Worm (Caenorhabditis elegans): ENCODE data around the gene F56D6.23.

F56D6.23 gene

DNA sequence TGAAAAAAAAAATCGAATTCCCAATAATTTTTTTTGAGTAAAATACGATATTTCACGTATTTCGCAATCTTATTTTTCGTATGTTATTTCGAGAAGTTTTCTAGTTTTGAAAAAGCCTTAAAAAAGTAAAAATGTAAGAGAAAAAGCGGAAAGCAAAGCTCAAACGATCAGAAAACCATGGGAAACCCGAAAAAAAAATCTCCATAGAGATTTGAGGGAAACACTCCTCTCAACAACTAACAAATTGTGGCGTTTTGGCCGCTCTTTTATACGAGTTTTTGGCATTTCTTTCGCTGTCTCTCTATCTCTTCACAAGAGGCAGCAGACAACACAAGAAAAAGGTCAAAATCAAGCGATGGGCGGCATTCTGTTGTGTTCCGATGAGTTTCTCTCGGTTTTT is 43.8 kb upstream of the F56D6.23 start (continued):
- TF ChIP-seq nhr-71 (tag; optimal IDR thresholded peaks at IDR 0.05) = peak; percentile 50
- TF ChIP-seq nhr-20 (tag; optimal IDR thresholded peaks at IDR 0.05) = peak; percentile 41
- TF ChIP-seq tbx-2 (tag; optimal IDR thresholded peaks at IDR 0.05) = no peak

DNA sequence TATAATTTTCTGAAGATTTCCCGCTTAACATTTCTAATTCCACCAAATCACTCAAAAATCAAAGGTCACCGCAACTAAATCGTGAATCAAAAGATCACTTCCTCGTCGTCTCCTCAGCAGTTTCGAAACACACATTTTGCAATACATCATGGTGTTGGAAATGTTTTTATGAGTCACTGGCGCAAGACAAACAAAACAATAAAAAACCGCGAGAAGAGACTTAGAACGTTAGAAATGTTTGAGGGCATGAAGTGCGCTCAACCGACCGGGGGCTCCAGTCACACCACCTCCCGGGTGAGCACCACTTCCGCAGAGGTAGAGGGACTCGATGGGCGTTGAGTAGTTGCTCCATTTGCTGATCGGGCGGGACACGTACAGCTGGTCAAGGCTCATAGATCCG is 43.0 kb upstream of the F56D6.23 start:
- peak; percentile 14 for TF ChIP-seq blmp-1 (tag; optimal IDR thresholded peaks at IDR 0.05)
- TF ChIP-seq nhr-11 (tag; optimal IDR thresholded peaks at IDR 0.05) = no peak
- no peak for TF ChIP-seq elt-2 (tag; optimal IDR thresholded peaks at IDR 0.05)
- 0 out of 2 replicates have a peak, but pooled peaks have one; percentile 15 for TF ChIP-seq unc-98 (GFP tag; IDR thresholded peaks at IDR 0.05)
- no peak for TF ChIP-seq unc-130 (tag; optimal IDR thresholded peaks at IDR 0.05)
- TF ChIP-seq sox-4 (tag; optimal IDR thresholded peaks at IDR 0.05) = no peak
- TF ChIP-seq hlh-4 (tag; optimal IDR thresholded peaks at IDR 0.05) = no peak
- TF ChIP-seq jun-1 (tag; optimal IDR thresholded peaks at IDR 0.05) = peak; percentile 70
- no peak for TF ChIP-seq unc-86 (tag; optimal IDR thresholded peaks at IDR 0.05)
- peak in 2 of 3 experiments; percentile 15 to 42 for TF ChIP-seq ceh-82 (tag; optimal IDR thresholded peaks at IDR 0.05)
- TF ChIP-seq lin-35 (GFP tag; optimal IDR thresholded peaks at IDR 0.05) = peak; percentile 5 to 16
- peak; percentile 29 for TF ChIP-seq C16A3.4 (tag; optimal IDR thresholded peaks at IDR 0.05)
- peak; percentile 39 for TF ChIP-seq rnt-1 (tag; optimal IDR thresholded peaks at IDR 0.05)
- peak in 1 of 2 experiments; percentile 38 for TF ChIP-seq lsy-2 (tag; optimal IDR thresholded peaks at IDR 0.05)
- no peak for TF ChIP-seq zip-4 (GFP tag; optimal IDR thresholded peaks at IDR 0.05)
- no peak for TF ChIP-seq nhr-76 (tag; optimal IDR thresholded peaks at IDR 0.05)
- 0 out of 2 replicates have a peak, but pooled peaks have one; percentile 26 for TF ChIP-seq mab-9 (GFP tag; IDR thresholded peaks at IDR 0.05)
- TF ChIP-seq mdl-1 (tag; optimal IDR thresholded peaks at IDR 0.05) = peak in 1 of 2 experiments; percentile 39
- no peak for TF ChIP-seq sptf-1 (tag; optimal IDR thresholded peaks at IDR 0.05)
- TF ChIP-seq C34B4.2 (tag; optimal IDR thresholded peaks at IDR 0.05) = no peak
- TF ChIP-seq nhr-71 (tag; optimal IDR thresholded peaks at IDR 0.05) = no peak
- TF ChIP-seq ceh-63 (GFP tag; optimal IDR thresholded peaks at IDR 0.05) = no peak
- TF ChIP-seq elt-3 (tag; optimal IDR thresholded peaks at IDR 0.05) = peak in 5 of 6 experiments; percentile 9 to 57 (median 22)
- TF ChIP-seq efl-1 (optimal IDR thresholded peaks at IDR 0.05) = peak; percentile 30 to 33
- TF ChIP-seq efl-1 (GFP tag; optimal IDR thresholded peaks at IDR 0.05 in 1 of 2) = peak; percentile 15 to 79
- TF ChIP-seq ama-1 (optimal IDR thresholded peaks at IDR 0.05) = no peak
- no peak for TF ChIP-seq hlh-17 (GFP tag; optimal IDR thresholded peaks at IDR 0.05; ENCODE audit: borderline replicate concordance)
- TF ChIP-seq tlp-1 (tag; optimal IDR thresholded peaks at IDR 0.05) = no peak
- TF ChIP-seq irx-1 (tag; optimal IDR thresholded peaks at IDR 0.05) = no peak
- TF ChIP-seq pag-3 (tag; optimal IDR thresholded peaks at IDR 0.05; ENCODE audit: borderline replicate concordance, insufficient read depth) = no peak
- no peak for TF ChIP-seq vab-15 (tag; optimal IDR thresholded peaks at IDR 0.05)
- peak; percentile 79 for TF ChIP-seq lin-14 (GFP tag; optimal IDR thresholded peaks at IDR 0.05)
- no peak for TF ChIP-seq ceh-90 (tag; optimal IDR thresholded peaks at IDR 0.05)
- peak; percentile 76 for TF ChIP-seq nhr-85 (tag)
- peak; percentile 74 for TF ChIP-seq fos-1 (tag; optimal IDR thresholded peaks at IDR 0.05)
- no peak for TF ChIP-seq nhr-90 (tag; optimal IDR thresholded peaks at IDR 0.05; ENCODE audit: poor library complexity)
- TF ChIP-seq ztf-4 (tag; optimal IDR thresholded peaks at IDR 0.05) = no peak
- no peak for TF ChIP-seq lir-3 (tag; optimal IDR thresholded peaks at IDR 0.05; ENCODE audit: poor library complexity)
- no peak for TF ChIP-seq nhr-237 (tag; optimal IDR thresholded peaks at IDR 0.05)
- TF ChIP-seq ces-1 (GFP tag; optimal IDR thresholded peaks at IDR 0.05) = no peak
- no peak for TF ChIP-seq xbp-1 (tag; optimal IDR thresholded peaks at IDR 0.05)
- no peak for TF ChIP-seq pqm-1 (tag; optimal IDR thresholded peaks at IDR 0.05)
- no peak for TF ChIP-seq efl-3 (GFP tag; optimal IDR thresholded peaks at IDR 0.05)
- no peak for TF ChIP-seq zag-1 (tag; optimal IDR thresholded peaks at IDR 0.05)
- TF ChIP-seq egl-27 (tag; optimal IDR thresholded peaks at IDR 0.05) = no peak
- TF ChIP-seq dsc-1 (tag; optimal IDR thresholded peaks at IDR 0.05) = peak; percentile 41
- no peak for TF ChIP-seq lin-13 (GFP tag; optimal IDR thresholded peaks at IDR 0.05)
- TF ChIP-seq pax-3 (tag; optimal IDR thresholded peaks at IDR 0.05) = no peak
- TF ChIP-seq snu-23 (GFP tag; optimal IDR thresholded peaks at IDR 0.05) = no peak
